Fruit fly (Drosophila melanogaster): ENCODE measurements around the gene homer.

Gene homer

dm6 chr2L:6671409-6671808 lies 51.8 kb downstream of the homer start:
- TF ChIP-seq brk (GFP tag; optimal IDR thresholded peaks at IDR 0.05), result no peak
- no peak for TF ChIP-seq N (GFP tag; optimal IDR thresholded peaks at IDR 0.05)
- TF ChIP-seq ey (GFP tag; optimal IDR thresholded peaks at IDR 0.05), result no peak
- no peak for TF ChIP-seq dl (GFP tag; optimal IDR thresholded peaks at IDR 0.05; ENCODE audit: insufficient read depth in 1 of 2, partially characterized antibody in 2 of 2)
- TF ChIP-seq h (GFP tag; optimal IDR thresholded peaks at IDR 0.05), result no peak
- TF ChIP-seq Dfd (GFP tag; optimal IDR thresholded peaks at IDR 0.05), result no peak
- no peak for TF ChIP-seq fru (GFP tag; optimal IDR thresholded peaks at IDR 0.05)
- TF ChIP-seq lola (GFP tag; optimal IDR thresholded peaks at IDR 0.05), result no peak
- no peak for TF ChIP-seq tai (GFP tag; optimal IDR thresholded peaks at IDR 0.05)
- TF ChIP-seq GATAd (GFP tag; optimal IDR thresholded peaks at IDR 0.05), result no peak
- TF ChIP-seq dsf (GFP tag; optimal IDR thresholded peaks at IDR 0.05; ENCODE audit: borderline replicate concordance), result no peak
- TF ChIP-seq HLH106 (tag; optimal IDR thresholded peaks at IDR 0.05), result no peak
- TF ChIP-seq dmrt93B (GFP tag; optimal IDR thresholded peaks at IDR 0.05), result no peak
- TF ChIP-seq foxo (GFP tag; optimal IDR thresholded peaks at IDR 0.05), result no peak
- TF ChIP-seq jim (GFP tag; optimal IDR thresholded peaks at IDR 0.05), result no peak
- TF ChIP-seq usp (GFP tag; optimal IDR thresholded peaks at IDR 0.05), result no peak
- no peak for TF ChIP-seq CrebA (GFP tag; optimal IDR thresholded peaks at IDR 0.05; ENCODE audit: borderline replicate concordance)
- no peak for TF ChIP-seq Mio (GFP tag; optimal IDR thresholded peaks at IDR 0.05)

Measured in whole organism, wandering third instar larva.